Fruit fly (Drosophila melanogaster): Measurements from ENCODE around the gene AP-1mu.

DNA sequence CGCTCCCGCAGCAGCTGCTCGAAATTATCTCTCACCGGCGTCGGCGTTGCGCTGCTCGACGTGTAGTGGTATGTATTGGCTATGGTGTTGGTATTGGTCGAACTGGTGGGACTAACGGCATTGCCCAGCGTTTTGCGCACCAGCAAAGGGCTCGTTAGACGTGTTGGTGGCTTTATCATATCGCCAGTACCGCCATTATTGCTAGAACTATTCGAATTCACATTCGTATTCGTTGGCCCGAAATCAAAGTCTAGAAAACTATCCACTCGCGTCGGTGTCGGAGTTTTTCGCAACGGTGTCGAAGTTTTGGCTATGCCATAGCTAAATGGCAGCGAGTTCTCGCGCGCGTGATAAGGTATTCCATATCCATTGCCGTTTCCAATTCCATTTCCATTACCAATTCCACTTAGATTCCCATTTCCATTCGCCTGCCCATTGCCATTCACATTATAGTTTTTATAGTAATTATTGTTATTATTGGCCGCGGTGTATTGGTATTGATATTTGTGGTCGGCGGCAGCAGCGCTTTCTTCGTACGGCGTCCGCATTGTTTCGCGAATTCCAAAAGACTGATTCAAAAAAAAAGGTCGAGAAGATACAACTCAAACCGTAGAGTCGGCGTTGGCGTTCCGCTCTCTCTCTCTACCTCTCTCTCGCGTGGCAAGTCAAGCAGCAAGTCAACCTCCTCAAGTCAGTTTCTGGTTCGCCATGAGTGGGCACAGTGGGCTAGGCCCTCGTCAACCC is 26.7 kb downstream of the AP-1mu start, which contains the start of gene by:
- TF ChIP-seq Eip93F (GFP tag; optimal IDR thresholded peaks at IDR 0.05): no peak
- TF ChIP-seq Hr4 (GFP tag; optimal IDR thresholded peaks at IDR 0.05): no peak
- no peak for TF ChIP-seq OdsH (GFP tag; optimal IDR thresholded peaks at IDR 0.05)
